Worm (Caenorhabditis elegans): Measurements from ENCODE around the gene C35B1.5.

C35B1.5 gene

ce11 chrIV:4074610-4075009, 9.4 kb downstream of the C35B1.5 start, which contains the start of gene W03D2.9:
Gene W03D2.9 (minus strand): TSS chrIV:4074710.
- TF ChIP-seq hmbx-1 (tag; optimal IDR thresholded peaks at IDR 0.05) (no peak), tra-4 (tag; optimal IDR thresholded peaks at IDR 0.05) (no peak), ama-1 (optimal IDR thresholded peaks at IDR 0.05) (no peak), hmg-4 (GFP tag; optimal IDR thresholded peaks at IDR 0.05) (no peak), F13C5.2 (tag; optimal IDR thresholded peaks at IDR 0.05) (no peak), pes-1 (GFP tag; IDR thresholded peaks at IDR 0.05) (no peak)

ce11 chrIV:4072027-4072426, 12.0 kb downstream of the C35B1.5 start, which contains the start of gene pqn-75:
Gene pqn-75 (plus strand): TSS chrIV:4072327.
- TF ChIP-seq ceh-13 (GFP tag; optimal IDR thresholded peaks at IDR 0.05) = no peak
- TF ChIP-seq F13C5.2 (tag; optimal IDR thresholded peaks at IDR 0.05) = no peak
- no peak for TF ChIP-seq tbx-11 (GFP tag; IDR thresholded peaks at IDR 0.05)
- no peak for TF ChIP-seq sea-1 (GFP tag; conservative IDR thresholded peaks at IDR 0.05)
- TF ChIP-seq ceh-36 (tag; optimal IDR thresholded peaks at IDR 0.05) = no peak
- no peak for TF ChIP-seq tbx-37 (GFP tag; conservative IDR thresholded peaks at IDR 0.05)
- no peak for TF ChIP-seq hmg-4 (GFP tag; optimal IDR thresholded peaks at IDR 0.05)
- no peak for TF ChIP-seq hmbx-1 (tag; optimal IDR thresholded peaks at IDR 0.05)
- no peak for TF ChIP-seq B0310.2 (tag; optimal IDR thresholded peaks at IDR 0.05)
- no peak for TF ChIP-seq scrt-1 (GFP tag; IDR thresholded peaks at IDR 0.05)
- no peak for TF ChIP-seq pes-1 (GFP tag; IDR thresholded peaks at IDR 0.05)
- TF ChIP-seq aly-1 (tag; optimal IDR thresholded peaks at IDR 0.05) = no peak
- no peak for TF ChIP-seq ama-1 (optimal IDR thresholded peaks at IDR 0.05)
- no peak for TF ChIP-seq ets-7 (tag; optimal IDR thresholded peaks at IDR 0.05)
- no peak for TF ChIP-seq hnd-1 (tag; optimal IDR thresholded peaks at IDR 0.05)
- no peak for TF ChIP-seq flt-1 (GFP tag; IDR thresholded peaks at IDR 0.05)

- TF ChIP-seq sea-1 (GFP tag; conservative IDR thresholded peaks at IDR 0.05) (0 out of 2 replicates have a peak, but pooled peaks have one; percentile 10), scrt-1 (GFP tag; IDR thresholded peaks at IDR 0.05) (peak; percentile 63; the same call in 1 of the 2 replicates), hnd-1 (tag; optimal IDR thresholded peaks at IDR 0.05) (no peak), F13C5.2 (tag; optimal IDR thresholded peaks at IDR 0.05) (no peak), tra-4 (tag; optimal IDR thresholded peaks at IDR 0.05) (no peak)
These were observed 13.2 kb downstream of the C35B1.5 start for ce11 chrIV:4070810-4071209.

- no peak for TF ChIP-seq hnd-1 (tag; optimal IDR thresholded peaks at IDR 0.05)
- no peak for TF ChIP-seq tbx-37 (GFP tag; conservative IDR thresholded peaks at IDR 0.05)
These were observed 15.5 kb downstream of the C35B1.5 start, which contains the start of gene fbxb-55 for ce11 chrIV:4068480-4068879. Gene fbxb-55 (plus strand): TSS chrIV:4068780.

ce11 chrIV:4067336-4067735, 16.7 kb downstream of the C35B1.5 start:
- TF ChIP-seq hmg-4 (GFP tag; optimal IDR thresholded peaks at IDR 0.05) (no peak), ama-1 (optimal IDR thresholded peaks at IDR 0.05) (no peak), hmbx-1 (tag; optimal IDR thresholded peaks at IDR 0.05) (no peak), sea-1 (GFP tag; conservative IDR thresholded peaks at IDR 0.05) (no peak), scrt-1 (GFP tag; IDR thresholded peaks at IDR 0.05) (no peak), B0310.2 (tag; optimal IDR thresholded peaks at IDR 0.05) (no peak), ets-7 (tag; optimal IDR thresholded peaks at IDR 0.05) (no peak), ceh-13 (GFP tag; optimal IDR thresholded peaks at IDR 0.05) (no peak), flt-1 (GFP tag; IDR thresholded peaks at IDR 0.05) (no peak), tbx-11 (GFP tag; IDR thresholded peaks at IDR 0.05) (no peak), pes-1 (GFP tag; IDR thresholded peaks at IDR 0.05) (no peak), ceh-36 (tag; optimal IDR thresholded peaks at IDR 0.05) (no peak), hnd-1 (tag; optimal IDR thresholded peaks at IDR 0.05) (no peak), aly-1 (tag; optimal IDR thresholded peaks at IDR 0.05) (no peak), tbx-37 (GFP tag; conservative IDR thresholded peaks at IDR 0.05) (no peak), F13C5.2 (tag; optimal IDR thresholded peaks at IDR 0.05) (no peak), tra-4 (tag; optimal IDR thresholded peaks at IDR 0.05) (no peak)

ce11 chrIV:4063573-4063972, 20.4 kb downstream of the C35B1.5 start, which contains the start of gene ilys-6:
Gene ilys-6 (minus strand): TSS chrIV:4063673.
- TF ChIP-seq flt-1 (GFP tag; IDR thresholded peaks at IDR 0.05) (no peak), tbx-37 (GFP tag; conservative IDR thresholded peaks at IDR 0.05) (no peak), hmg-4 (GFP tag; optimal IDR thresholded peaks at IDR 0.05) (no peak)

ce11 chrIV:4055297-4055696, 28.7 kb downstream of the C35B1.5 start:
- TF ChIP-seq sea-1 (GFP tag; conservative IDR thresholded peaks at IDR 0.05) = no peak

- TF ChIP-seq B0310.2 (tag; optimal IDR thresholded peaks at IDR 0.05) (no peak), tra-4 (tag; optimal IDR thresholded peaks at IDR 0.05) (no peak), pes-1 (GFP tag; IDR thresholded peaks at IDR 0.05) (no peak), tbx-37 (GFP tag; conservative IDR thresholded peaks at IDR 0.05) (no peak), hnd-1 (tag; optimal IDR thresholded peaks at IDR 0.05) (no peak), flt-1 (GFP tag; IDR thresholded peaks at IDR 0.05) (no peak), tbx-11 (GFP tag; IDR thresholded peaks at IDR 0.05) (no peak), hmbx-1 (tag; optimal IDR thresholded peaks at IDR 0.05) (no peak), ets-7 (tag; optimal IDR thresholded peaks at IDR 0.05) (no peak), F13C5.2 (tag; optimal IDR thresholded peaks at IDR 0.05) (no peak), ceh-36 (tag; optimal IDR thresholded peaks at IDR 0.05) (no peak)
These were observed 30.6 kb downstream of the C35B1.5 start for ce11 chrIV:4053405-4053804.

ce11 chrIV:4052274-4052673, 31.7 kb downstream of the C35B1.5 start:
- TF ChIP-seq ama-1 (optimal IDR thresholded peaks at IDR 0.05) (no peak), tbx-11 (GFP tag; IDR thresholded peaks at IDR 0.05) (no peak), ets-7 (tag; optimal IDR thresholded peaks at IDR 0.05) (no peak), tbx-37 (GFP tag; conservative IDR thresholded peaks at IDR 0.05) (no peak), aly-1 (tag; optimal IDR thresholded peaks at IDR 0.05) (no peak), hmbx-1 (tag; optimal IDR thresholded peaks at IDR 0.05) (no peak), pes-1 (GFP tag; IDR thresholded peaks at IDR 0.05) (no peak)
